Fruit fly (Drosophila melanogaster): Measurements from ENCODE around the gene nkd.

Gene nkd

DNA sequence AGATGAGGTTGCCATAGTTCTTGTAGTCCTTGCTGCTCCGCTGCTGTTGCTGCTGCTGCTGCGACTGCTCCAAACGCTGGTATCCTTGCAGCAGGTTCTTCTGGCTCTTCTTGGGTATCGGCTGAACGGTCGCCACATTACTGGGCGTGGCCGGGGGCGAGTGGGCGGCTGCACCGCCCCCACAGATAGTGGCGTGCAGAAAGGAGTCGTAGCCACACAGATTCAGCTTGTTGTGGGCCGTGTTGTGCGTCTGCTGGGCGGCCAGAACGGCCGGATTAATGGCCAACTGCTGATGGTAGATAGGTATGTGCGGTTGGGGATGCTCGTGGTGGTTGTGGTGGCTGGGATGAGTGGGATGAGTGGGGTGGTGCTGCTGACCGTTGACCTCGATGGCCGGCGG lies 39.9 kb downstream of the nkd start:
- TF ChIP-seq ttk (optimal IDR thresholded peaks at IDR 0.05) (no peak), h (optimal IDR thresholded peaks at IDR 0.05) (no peak), psq (optimal IDR thresholded peaks at IDR 0.05) (no peak), Myc (optimal IDR thresholded peaks at IDR 0.05) (no peak), insv (optimal IDR thresholded peaks at IDR 0.05) (no peak), Sin3A (optimal IDR thresholded peaks at IDR 0.05) (no peak)

DNA sequence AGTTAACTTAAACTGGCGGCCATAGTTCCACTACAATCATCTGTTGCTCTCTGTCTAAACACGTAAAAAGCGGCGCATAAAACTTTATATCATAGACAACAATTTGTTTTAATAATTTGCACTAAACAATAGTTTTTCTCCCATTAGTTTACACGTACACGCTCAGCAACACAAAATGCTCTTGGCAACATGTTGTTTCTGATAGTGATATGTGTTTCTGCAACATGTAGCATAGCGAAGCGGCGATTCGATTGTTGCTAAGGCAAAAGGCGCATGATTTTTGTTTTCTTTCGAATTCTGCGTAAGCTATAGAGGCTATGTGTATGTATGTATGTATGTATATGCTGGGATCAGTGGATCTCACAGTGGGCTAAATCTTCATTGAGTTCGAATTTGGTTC lies 41.1 kb downstream of the nkd start:
- TF ChIP-seq Myc (optimal IDR thresholded peaks at IDR 0.05): no peak
- no peak for TF ChIP-seq Sin3A (optimal IDR thresholded peaks at IDR 0.05)
- TF ChIP-seq h (optimal IDR thresholded peaks at IDR 0.05): no peak
- TF ChIP-seq psq (optimal IDR thresholded peaks at IDR 0.05): no peak
- no peak for TF ChIP-seq insv (optimal IDR thresholded peaks at IDR 0.05)
- TF ChIP-seq ttk (optimal IDR thresholded peaks at IDR 0.05): no peak

DNA sequence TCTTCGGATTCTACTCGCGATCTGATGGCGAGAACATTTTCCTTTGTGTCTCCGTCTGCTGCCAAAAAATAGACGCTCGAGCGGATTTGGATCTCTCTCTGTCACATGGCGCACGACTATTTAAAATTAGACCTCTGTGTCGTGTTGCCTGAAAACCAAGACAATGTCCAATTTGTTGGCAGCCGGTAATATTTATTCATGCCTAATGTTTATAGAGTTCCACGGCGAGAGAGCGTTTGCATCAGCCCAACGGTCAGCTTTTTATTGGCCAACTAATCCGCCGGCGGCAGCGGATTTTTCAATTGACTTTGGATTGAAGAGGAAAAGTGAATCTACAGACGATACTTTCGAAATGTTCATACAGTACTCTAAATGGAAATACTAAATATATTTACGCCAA lies 42.0 kb downstream of the nkd start, which contains the start of gene SmydA-2:
Gene SmydA-2 (minus strand): TSS at position 33 of the 400 bp plus-strand sequence.
- no peak for TF ChIP-seq Myc (optimal IDR thresholded peaks at IDR 0.05)
- no peak for TF ChIP-seq insv (optimal IDR thresholded peaks at IDR 0.05)
- no peak for TF ChIP-seq ttk (optimal IDR thresholded peaks at IDR 0.05)
- no peak for TF ChIP-seq psq (optimal IDR thresholded peaks at IDR 0.05)
- no peak for TF ChIP-seq h (optimal IDR thresholded peaks at IDR 0.05)
- no peak for TF ChIP-seq Sin3A (optimal IDR thresholded peaks at IDR 0.05)

DNA sequence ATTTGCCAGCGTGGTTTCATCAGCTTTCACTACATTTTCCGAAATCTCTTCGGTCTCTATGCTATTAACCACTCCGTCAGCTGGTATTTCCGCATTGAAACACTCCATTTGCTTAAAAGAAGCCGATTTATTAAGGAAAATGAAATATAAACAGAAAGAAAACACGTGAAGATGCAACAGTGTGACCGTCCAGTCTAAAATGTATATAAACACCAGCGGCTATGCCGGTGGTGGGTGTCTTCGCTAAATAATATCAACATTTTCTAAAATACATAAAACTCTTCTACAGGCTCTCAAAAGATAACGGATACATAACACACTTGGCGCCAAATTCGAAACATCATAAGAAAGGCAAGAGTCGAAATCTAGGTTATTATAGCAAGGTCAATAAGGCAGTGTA lies 44.8 kb downstream of the nkd start, which contains the start of gene CG3808:
Gene CG3808 (minus strand): TSS at position 196 of the 400 bp plus-strand sequence.
- TF ChIP-seq psq (optimal IDR thresholded peaks at IDR 0.05) (no peak), ttk (optimal IDR thresholded peaks at IDR 0.05) (no peak), h (optimal IDR thresholded peaks at IDR 0.05) (no peak), Sin3A (optimal IDR thresholded peaks at IDR 0.05) (no peak), insv (optimal IDR thresholded peaks at IDR 0.05) (no peak), Myc (optimal IDR thresholded peaks at IDR 0.05) (no peak)

DNA sequence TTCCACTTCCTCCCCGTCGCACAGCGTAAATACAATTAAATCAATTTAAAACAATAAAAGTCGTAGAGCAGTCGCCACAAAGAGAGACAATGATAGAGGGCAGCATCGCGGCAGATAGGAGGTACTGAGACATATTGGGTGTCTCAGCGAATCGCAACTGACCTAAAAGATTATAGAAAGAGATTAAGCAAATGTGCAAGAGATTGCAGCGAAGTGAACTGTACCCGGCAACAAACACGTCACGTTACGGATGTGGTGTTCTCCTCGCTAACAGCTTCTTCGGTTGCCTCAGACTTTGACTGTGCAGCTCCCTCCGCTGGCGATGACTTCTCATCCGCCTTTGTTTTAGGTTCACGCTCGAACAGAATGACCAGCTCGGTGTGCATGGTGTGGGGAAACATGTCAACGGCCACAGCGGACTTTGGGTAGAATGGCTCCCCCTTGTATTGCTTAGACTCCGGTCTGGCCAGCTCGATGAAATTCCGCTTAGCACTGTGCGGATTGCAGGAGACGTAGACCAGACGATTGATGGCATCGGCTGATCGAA lies 46.9 kb downstream of the nkd start:
- TF ChIP-seq psq (optimal IDR thresholded peaks at IDR 0.05) (no peak), Myc (optimal IDR thresholded peaks at IDR 0.05) (no peak), ttk (optimal IDR thresholded peaks at IDR 0.05) (no peak), h (optimal IDR thresholded peaks at IDR 0.05) (no peak), insv (optimal IDR thresholded peaks at IDR 0.05) (no peak), Sin3A (optimal IDR thresholded peaks at IDR 0.05) (no peak)

DNA sequence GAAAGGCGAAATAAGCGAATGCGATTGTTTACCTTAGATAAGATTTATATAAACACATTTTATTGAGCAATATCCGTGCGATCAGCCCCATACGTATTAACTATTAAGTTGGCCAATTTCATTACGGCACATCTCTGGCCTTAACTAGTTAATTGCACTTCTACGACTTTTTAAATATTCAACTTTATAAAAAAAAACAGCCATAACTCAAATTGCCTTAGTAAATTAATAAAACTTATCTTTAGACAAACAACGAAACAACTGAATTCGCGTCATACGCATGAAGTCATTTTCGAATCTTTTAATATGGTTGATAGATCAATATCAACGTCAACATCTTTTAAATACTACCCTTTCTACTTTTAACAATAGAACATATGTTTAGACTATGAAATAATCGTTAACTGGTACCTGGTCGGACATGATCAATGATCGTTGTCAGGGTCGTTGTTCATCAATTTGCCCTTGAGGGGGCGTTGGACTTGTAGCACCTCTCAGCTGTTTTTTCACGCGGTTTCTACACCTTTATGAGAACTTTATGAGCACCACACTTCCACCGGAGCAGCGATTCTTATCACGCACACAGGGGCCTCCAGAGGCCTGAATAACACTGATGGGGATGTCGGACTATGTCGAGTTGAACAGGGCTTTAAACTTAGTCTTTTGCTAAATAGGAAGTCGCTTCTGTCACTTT lies 47.5 kb downstream of the nkd start, which contains the start of gene CG18135:
Gene CG18135 (minus strand): TSS at position 694 of the 694 bp plus-strand sequence.
- TF ChIP-seq ttk (optimal IDR thresholded peaks at IDR 0.05) (no peak), insv (optimal IDR thresholded peaks at IDR 0.05) (no peak), Sin3A (optimal IDR thresholded peaks at IDR 0.05) (no peak), Myc (optimal IDR thresholded peaks at IDR 0.05) (no peak), psq (optimal IDR thresholded peaks at IDR 0.05) (no peak), h (optimal IDR thresholded peaks at IDR 0.05) (no peak)

DNA sequence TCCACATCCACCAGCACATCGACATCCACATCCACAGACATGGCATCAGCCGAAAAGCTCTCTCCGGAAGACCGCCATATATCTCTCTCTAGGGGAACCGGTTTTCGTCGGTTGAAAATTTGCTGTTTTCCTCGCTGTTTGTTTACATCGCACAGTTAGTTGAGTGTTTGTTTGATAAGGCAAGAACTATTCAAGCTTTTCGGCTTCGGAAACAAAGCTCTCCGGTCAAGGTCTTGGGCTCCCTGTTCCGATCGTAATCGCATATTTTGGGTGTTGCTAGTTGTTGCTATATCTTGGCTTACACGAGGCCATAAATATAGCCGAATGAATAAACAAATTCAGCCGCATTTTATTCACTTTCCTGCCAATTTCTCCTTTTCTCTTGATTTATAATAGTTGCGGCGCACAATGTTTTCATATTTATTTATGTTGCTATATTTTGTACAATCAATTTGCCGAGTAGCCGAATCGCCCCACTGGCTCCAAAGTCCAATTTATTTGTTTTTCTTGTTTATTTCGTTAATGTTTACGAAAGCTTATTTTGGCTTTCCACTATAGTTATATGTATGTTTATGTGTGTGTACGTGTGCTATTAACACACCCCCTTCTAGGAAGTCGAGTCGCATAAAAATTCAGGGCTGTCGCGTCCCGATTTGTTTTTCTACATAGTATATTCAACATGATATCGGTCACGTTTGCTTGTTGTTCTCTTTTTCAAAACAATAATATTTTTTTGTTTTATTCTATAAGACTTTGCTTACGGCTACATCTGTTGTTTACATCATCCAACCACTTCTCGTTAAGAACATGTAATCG lies 48.3 kb downstream of the nkd start:
- TF ChIP-seq Myc (optimal IDR thresholded peaks at IDR 0.05): no peak
- TF ChIP-seq Sin3A (optimal IDR thresholded peaks at IDR 0.05): no peak
- no peak for TF ChIP-seq insv (optimal IDR thresholded peaks at IDR 0.05)
- no peak for TF ChIP-seq h (optimal IDR thresholded peaks at IDR 0.05)
- TF ChIP-seq ttk (optimal IDR thresholded peaks at IDR 0.05): no peak
- TF ChIP-seq psq (optimal IDR thresholded peaks at IDR 0.05): no peak

DNA sequence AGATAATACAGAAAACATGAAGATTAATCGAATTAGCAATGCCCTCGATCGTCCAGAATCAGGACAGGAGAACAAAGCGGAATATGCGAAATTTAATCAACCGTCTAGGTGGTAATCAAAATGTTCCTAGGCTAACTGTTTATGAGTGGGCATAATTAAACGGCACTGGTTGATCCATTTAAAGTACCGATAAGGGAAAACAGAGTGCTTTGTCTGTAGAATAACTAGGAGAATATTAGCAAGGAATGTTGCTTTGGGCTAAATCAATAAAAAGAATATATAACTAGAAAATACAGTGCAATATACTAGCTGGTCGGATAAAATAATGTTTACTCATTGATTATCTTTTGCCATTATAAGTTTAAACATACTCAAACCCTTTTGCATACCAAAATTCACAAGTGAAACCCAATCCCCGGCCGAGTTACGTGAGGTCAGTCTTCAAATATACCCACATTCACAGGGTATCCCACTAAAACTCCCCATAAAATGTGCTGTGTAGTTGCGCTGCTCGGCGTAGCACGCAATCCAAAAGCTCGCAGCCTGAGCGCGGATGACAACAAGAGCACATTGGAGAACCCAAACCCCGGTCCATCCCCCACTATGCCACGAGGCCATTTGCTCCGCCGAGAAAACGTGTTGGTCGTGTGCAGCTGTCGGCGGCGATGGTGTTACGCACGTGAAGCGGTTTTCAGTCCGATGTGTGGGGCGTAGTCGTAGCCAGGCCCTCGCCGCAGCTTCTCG lies 49.0 kb downstream of the nkd start:
- TF ChIP-seq Myc (optimal IDR thresholded peaks at IDR 0.05) (no peak), insv (optimal IDR thresholded peaks at IDR 0.05) (no peak), psq (optimal IDR thresholded peaks at IDR 0.05) (no peak), h (optimal IDR thresholded peaks at IDR 0.05) (no peak), Sin3A (optimal IDR thresholded peaks at IDR 0.05) (no peak)

DNA sequence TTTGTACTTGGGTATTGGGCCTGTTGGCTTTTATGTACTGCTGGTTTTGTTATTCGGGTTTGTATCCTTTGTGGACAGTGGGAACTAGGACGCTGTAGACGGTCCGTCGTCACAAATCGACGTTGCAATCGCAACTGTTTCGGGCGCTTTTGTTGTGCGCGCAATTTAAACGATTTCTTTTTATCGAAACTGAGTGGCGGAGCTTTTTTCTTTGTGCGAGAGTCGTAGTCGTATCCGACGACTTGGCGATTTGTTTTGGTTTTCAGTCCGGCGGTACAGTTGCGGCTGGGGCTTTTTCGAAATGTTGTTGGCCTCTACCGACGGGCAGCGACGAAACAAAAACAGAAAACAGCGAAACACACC lies 49.6 kb downstream of the nkd start:
- TF ChIP-seq Myc (optimal IDR thresholded peaks at IDR 0.05) (no peak), Sin3A (optimal IDR thresholded peaks at IDR 0.05) (no peak), ttk (optimal IDR thresholded peaks at IDR 0.05) (no peak), h (optimal IDR thresholded peaks at IDR 0.05) (no peak), insv (optimal IDR thresholded peaks at IDR 0.05) (no peak), psq (optimal IDR thresholded peaks at IDR 0.05) (no peak)

DNA sequence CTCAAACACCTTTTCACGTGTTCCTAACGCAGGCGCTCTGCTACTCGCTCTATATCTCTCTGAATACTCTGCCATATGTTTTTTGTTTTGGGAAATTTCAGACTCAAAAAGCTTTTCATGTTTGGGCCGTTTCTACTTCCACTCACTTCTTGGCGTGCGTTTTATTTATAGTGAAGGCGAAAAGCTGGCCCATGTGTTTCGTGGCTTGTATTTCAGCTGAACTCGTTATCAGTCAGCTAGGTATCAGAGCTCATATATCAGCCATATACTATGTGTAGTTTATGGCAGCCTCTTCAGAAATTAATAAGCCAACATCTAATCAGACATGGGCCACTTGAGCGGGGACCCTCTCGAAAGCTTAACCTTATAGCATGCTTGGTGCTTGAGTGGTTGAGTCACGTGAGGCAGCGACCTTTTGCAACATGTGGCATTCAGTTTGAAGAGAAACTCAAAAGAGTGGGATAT lies 50.7 kb downstream of the nkd start:
- TF ChIP-seq psq (optimal IDR thresholded peaks at IDR 0.05): no peak
- no peak for TF ChIP-seq insv (optimal IDR thresholded peaks at IDR 0.05)
- no peak for TF ChIP-seq Myc (optimal IDR thresholded peaks at IDR 0.05)
- TF ChIP-seq h (optimal IDR thresholded peaks at IDR 0.05): no peak
- no peak for TF ChIP-seq ttk (optimal IDR thresholded peaks at IDR 0.05)
- no peak for TF ChIP-seq Sin3A (optimal IDR thresholded peaks at IDR 0.05)

DNA sequence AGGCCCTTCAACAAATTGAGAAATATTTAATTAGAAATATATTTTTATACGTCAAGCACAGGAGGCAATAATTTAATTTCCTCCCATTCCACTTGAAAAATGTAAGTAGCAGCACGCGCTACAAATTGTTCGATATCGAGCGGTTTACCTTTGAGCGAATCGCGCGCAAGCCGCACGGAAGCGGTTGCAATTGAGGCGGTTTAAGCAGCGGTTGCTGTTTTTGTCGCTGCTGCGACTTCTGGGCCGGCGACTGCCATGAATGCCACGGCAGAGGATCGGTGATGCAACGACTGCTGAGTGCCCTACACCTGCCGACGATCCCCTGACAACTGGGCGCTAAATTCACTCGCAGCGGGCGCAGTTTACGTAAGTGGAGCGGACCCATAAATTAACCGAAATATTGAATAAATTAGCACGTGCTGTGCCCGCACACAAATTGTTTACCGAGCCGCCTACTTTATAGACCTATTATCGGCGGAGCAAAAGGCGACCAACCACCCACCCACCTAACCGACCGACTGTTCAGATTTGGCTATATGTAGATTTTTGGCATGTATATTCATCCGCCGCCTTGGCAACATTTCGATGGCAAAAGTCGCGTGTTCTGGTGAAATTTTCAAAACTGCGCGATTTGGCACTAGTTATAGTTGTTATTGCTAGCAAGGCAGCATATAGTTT lies 51.5 kb downstream of the nkd start:
- TF ChIP-seq Sin3A (optimal IDR thresholded peaks at IDR 0.05) (no peak), insv (optimal IDR thresholded peaks at IDR 0.05) (no peak), ttk (optimal IDR thresholded peaks at IDR 0.05) (no peak), h (optimal IDR thresholded peaks at IDR 0.05) (no peak), psq (optimal IDR thresholded peaks at IDR 0.05) (no peak), Myc (optimal IDR thresholded peaks at IDR 0.05) (no peak)
